Fruit fly (Drosophila melanogaster) whole organism, wandering third instar larva: Measurements from ENCODE around the gene CG14642.
"Not testable (repeated sequence)": the region's sequence is repeated elsewhere in the genome, so short reads cannot be mapped to it uniquely, and the experiment has no call there.

Experiments
- Abd-B ChIP-seq: fragments of >200 bp; optimal IDR thresholded peaks from 2 replicates; lab custom pipeline; 2017; ENCODE audit warnings: missing biosample characterization, missing genetic modification characterization
- CG32264 ChIP-seq: fragments of 200-800 bp; sonication (Bioruptor generic); optimal IDR thresholded peaks from 2 replicates; lab custom pipeline; 2016; ENCODE audit warnings: missing biosample characterization, missing genetic modification characterization
- CG9705 ChIP-seq: fragments of 200-800 bp; sonication (Bioruptor generic); optimal IDR thresholded peaks from 2 replicates; lab custom pipeline; 2018; ENCODE audit warnings: missing biosample characterization, mild to moderate bottlenecking, missing genetic modification characterization
- CrebA ChIP-seq: fragments of 200-800 bp; sonication (Bioruptor generic); optimal IDR thresholded peaks from 2 replicates; lab custom pipeline; 2016; ENCODE audit warnings: missing biosample characterization, mild to moderate bottlenecking, missing genetic modification characterization, borderline replicate concordance
- Dfd ChIP-seq: fragments of >200 bp; optimal IDR thresholded peaks from 2 replicates; lab custom pipeline; 2017; ENCODE audit warnings: missing biosample characterization, missing genetic modification characterization
- Dif ChIP-seq: fragments of 200-275, 200-300 bp; sonication (Bioruptor generic); optimal IDR thresholded peaks from 2 replicates; lab custom pipeline; 2018; ENCODE audit warnings: missing biosample characterization, missing genetic modification characterization; ENCODE audit not compliant: partially characterized antibody
- GATAd ChIP-seq: sonication (Bioruptor generic); optimal IDR thresholded peaks from 2 replicates; lab custom pipeline; 2016; ENCODE audit warnings: missing biosample characterization, missing genetic modification characterization
- HLH106 ChIP-seq: fragments of 200-800 bp; optimal IDR thresholded peaks from 3 replicates; lab custom pipeline; 2019; ENCODE audit warnings: missing biosample characterization, mild to moderate bottlenecking, missing genetic modification characterization, moderate library complexity
- Hnf4 ChIP-seq: fragments of 200-800 bp; sonication (Bioruptor generic); optimal IDR thresholded peaks from 2 replicates; lab custom pipeline; 2016; ENCODE audit warnings: missing biosample characterization, mild to moderate bottlenecking, missing genetic modification characterization
- Hr78 ChIP-seq: fragments of >200 bp; optimal IDR thresholded peaks from 2 replicates; lab custom pipeline; 2017; ENCODE audit warnings: missing biosample characterization, missing genetic modification characterization
- Hr83 ChIP-seq: fragments of 200-300 bp; sonication (Bioruptor generic); optimal IDR thresholded peaks from 2 replicates; lab custom pipeline; 2016; ENCODE audit warnings: missing biosample characterization, mild to moderate bottlenecking, missing genetic modification characterization, moderate library complexity; ENCODE audit not compliant: poor library complexity, severe bottlenecking
- Jra ChIP-seq: sonication (Bioruptor generic); optimal IDR thresholded peaks from 2 replicates; lab custom pipeline; 2016; ENCODE audit warnings: missing biosample characterization, missing genetic modification characterization
- Myc ChIP-seq: fragments of >200 bp; optimal IDR thresholded peaks from 2 replicates; lab custom pipeline; 2017
- N ChIP-seq: fragments of >200 bp; optimal IDR thresholded peaks from 2 replicates; lab custom pipeline; 2018; ENCODE audit warnings: missing biosample characterization, missing external identifiers, missing genetic modification characterization
- OdsH ChIP-seq: fragments of 200-800 bp; sonication (Bioruptor generic); optimal IDR thresholded peaks from 2 replicates; lab custom pipeline; 2016; ENCODE audit warnings: missing biosample characterization, mild to moderate bottlenecking, missing genetic modification characterization
- Rel ChIP-seq, 2 experiments: fragments of 200-800 bp; sonication (Bioruptor generic) in 1 of 2; optimal IDR thresholded peaks; 2 replicates in 1 of 2; 3 replicates in 1 of 2; lab custom pipeline; 2016 to 2019; ENCODE audit warnings: mild to moderate bottlenecking in 2 of 2, missing biosample characterization in 2 of 2, missing genetic modification characterization in 2 of 2, moderate library complexity in 1 of 2
- Sp1 ChIP-seq: fragments of 200-800 bp; sonication (Bioruptor generic); optimal IDR thresholded peaks from 3 replicates; lab custom pipeline; 2019; ENCODE audit warnings: missing biosample characterization, mild to moderate bottlenecking, missing genetic modification characterization, moderate library complexity
- br ChIP-seq: fragments of 200-800 bp; sonication (Bioruptor generic); optimal IDR thresholded peaks from 2 replicates; lab custom pipeline; 2016; ENCODE audit warnings: missing biosample characterization, missing genetic modification characterization
- brk ChIP-seq: fragments of 200-800 bp; sonication (Bioruptor generic); optimal IDR thresholded peaks from 2 replicates; lab custom pipeline; 2016; ENCODE audit warnings: missing biosample characterization, mild to moderate bottlenecking, missing genetic modification characterization
- dl ChIP-seq, 2 experiments: fragments of 175-275, 200-275 bp in 1 of 2; fragments of 200-275 bp in 1 of 2; sonication (Bioruptor generic); optimal IDR thresholded peaks; lab custom pipeline; 2018; ENCODE audit warnings: mild to moderate bottlenecking in 2 of 2, missing biosample characterization in 2 of 2, missing genetic modification characterization in 2 of 2, moderate library complexity in 2 of 2; ENCODE audit not compliant: partially characterized antibody in 2 of 2, insufficient read depth in 1 of 2
- dmrt93B ChIP-seq: fragments of 200-800 bp; sonication (Bioruptor generic); optimal IDR thresholded peaks from 2 replicates; lab custom pipeline; 2018; ENCODE audit warnings: missing biosample characterization, mild to moderate bottlenecking, missing genetic modification characterization
- dsf ChIP-seq: sonication (Bioruptor generic); optimal IDR thresholded peaks from 2 replicates; lab custom pipeline; 2016; ENCODE audit warnings: missing biosample characterization, missing genetic modification characterization, borderline replicate concordance
- ey ChIP-seq: fragments of 200-800 bp; sonication (Bioruptor generic); optimal IDR thresholded peaks from 2 replicates; lab custom pipeline; 2016; ENCODE audit warnings: missing biosample characterization, missing genetic modification characterization
- foxo ChIP-seq, 2 experiments: fragments of 200-800 bp; sonication (Bioruptor generic); optimal IDR thresholded peaks; 2 replicates in 1 of 2; 3 replicates in 1 of 2; lab custom pipeline; 2016 to 2017; ENCODE audit warnings: missing biosample characterization in 2 of 2, missing genetic modification characterization in 2 of 2
- fru ChIP-seq: fragments of 200-800 bp; sonication (Bioruptor generic); optimal IDR thresholded peaks from 3 replicates; lab custom pipeline; 2016; ENCODE audit warnings: missing biosample characterization, mild to moderate bottlenecking, missing genetic modification characterization
- h ChIP-seq: fragments of 200-800 bp; sonication (Bioruptor generic); optimal IDR thresholded peaks from 3 replicates; lab custom pipeline; 2016; ENCODE audit warnings: missing biosample characterization, mild to moderate bottlenecking, missing genetic modification characterization
- jim ChIP-seq: fragments of 175-275, 200-325 bp; sonication (Bioruptor generic); optimal IDR thresholded peaks from 2 replicates; lab custom pipeline; 2016; ENCODE audit warnings: missing biosample characterization, mild to moderate bottlenecking, missing genetic modification characterization
- psq ChIP-seq: fragments of 200-800 bp; sonication (Bioruptor generic); optimal IDR thresholded peaks from 3 replicates; lab custom pipeline; 2017; ENCODE audit warnings: missing biosample characterization, mild to moderate bottlenecking, missing genetic modification characterization, moderate library complexity
- rgr ChIP-seq: fragments of 200-800 bp; sonication (Bioruptor generic); optimal IDR thresholded peaks from 3 replicates; lab custom pipeline; 2016; ENCODE audit warnings: missing biosample characterization, mild to moderate bottlenecking, missing genetic modification characterization
- sage ChIP-seq: fragments of 200-800 bp; sonication (Bioruptor generic); optimal IDR thresholded peaks from 2 replicates; lab custom pipeline; 2016; ENCODE audit warnings: missing biosample characterization, mild to moderate bottlenecking, missing genetic modification characterization
- sv ChIP-seq: fragments of 200-800 bp; sonication (Bioruptor generic); optimal IDR thresholded peaks from 3 replicates; lab custom pipeline; 2016; ENCODE audit warnings: missing biosample characterization, missing genetic modification characterization
- tai ChIP-seq: sonication (Bioruptor generic); optimal IDR thresholded peaks from 2 replicates; lab custom pipeline; 2016; ENCODE audit warnings: missing biosample characterization, missing genetic modification characterization
- usp ChIP-seq: fragments of >200 bp; optimal IDR thresholded peaks from 2 replicates; lab custom pipeline; 2017; ENCODE audit warnings: missing biosample characterization, missing genetic modification characterization
- woc ChIP-seq: sonication (Bioruptor generic); optimal IDR thresholded peaks from 2 replicates; lab custom pipeline; 2016; ENCODE audit warnings: missing biosample characterization, mild to moderate bottlenecking, missing genetic modification characterization

Gene CG14642

dm6 chr3R:4214601-4215000, 27.9 kb downstream of the CG14642 start:
- TF ChIP-seq Sp1 (GFP tag; lab: Kevin White, UChicago): no peak
- no peak for TF ChIP-seq HLH106
- no peak for TF ChIP-seq foxo (GFP tag; optimal IDR thresholded peaks at IDR 0.05; lab: Kevin White, UChicago)
- no peak for TF ChIP-seq GATAd (GFP tag; lab: Kevin White, UChicago)
- no peak for TF ChIP-seq rgr (GFP tag; lab: Kevin White, UChicago)
- no peak for TF ChIP-seq br
- no peak for TF ChIP-seq fru (GFP tag; lab: Kevin White, UChicago)
- no peak for TF ChIP-seq Abd-B
- TF ChIP-seq CrebA: no peak
- no peak for TF ChIP-seq ey (GFP tag; lab: Kevin White, UChicago)
- no peak for TF ChIP-seq Dfd (GFP tag; lab: Kevin White, UChicago)
- TF ChIP-seq dmrt93B: no peak
- TF ChIP-seq Rel (GFP tag; optimal IDR thresholded peaks at IDR 0.05; lab: Kevin White, UChicago): no peak
- no peak for TF ChIP-seq Rel (tag; optimal IDR thresholded peaks at IDR 0.05; lab: Kevin White, UChicago)
- no peak for TF ChIP-seq N (GFP tag; lab: Kevin White, UChicago)
- no peak for TF ChIP-seq Hr78 (GFP tag; lab: Kevin White, UChicago)
- TF ChIP-seq dsf (GFP tag; lab: Kevin White, UChicago): no peak
- no peak for TF ChIP-seq brk (GFP tag; lab: Kevin White, UChicago)
- TF ChIP-seq usp (GFP tag; lab: Kevin White, UChicago): no peak

dm6 chr3R:4214038-4214437, 28.5 kb downstream of the CG14642 start:
- TF ChIP-seq woc (GFP tag; lab: Kevin White, UChicago) (peak; percentile 65), rgr (GFP tag; lab: Kevin White, UChicago) (peak; percentile 73), Myc (lab: Kevin White, UChicago) (no peak), brk (GFP tag; lab: Kevin White, UChicago) (peak; percentile 6), sage (GFP tag; lab: Kevin White, UChicago) (peak; percentile 9), GATAd (GFP tag; lab: Kevin White, UChicago) (peak; percentile 12), Dif (GFP tag; lab: Kevin White, UChicago) (no peak), br (peak; percentile 81), Hr83 (peak; percentile 17), Sp1 (GFP tag; lab: Kevin White, UChicago) (peak; percentile 68), Hnf4 (GFP tag; lab: Kevin White, UChicago) (peak; percentile 69), Rel (GFP tag; optimal IDR thresholded peaks at IDR 0.05; lab: Kevin White, UChicago) (no peak), Rel (tag; optimal IDR thresholded peaks at IDR 0.05; lab: Kevin White, UChicago) (peak; percentile 40), HLH106 (peak; percentile 81), ey (GFP tag; lab: Kevin White, UChicago) (peak; percentile 79), foxo (GFP tag; optimal IDR thresholded peaks at IDR 0.05; lab: Kevin White, UChicago) (peak in 1 of 2 experiments; percentile 88), Jra (GFP tag; lab: Kevin White, UChicago) (no peak), psq (GFP tag; lab: Kevin White, UChicago) (peak; percentile 57), CrebA (no peak), sv (GFP tag; lab: Kevin White, UChicago) (peak; percentile 52), usp (GFP tag; lab: Kevin White, UChicago) (no peak), dsf (GFP tag; lab: Kevin White, UChicago) (no peak), Abd-B (no peak), CG9705 (peak; percentile 31), fru (GFP tag; lab: Kevin White, UChicago) (peak; percentile 87), CG32264 (GFP tag; lab: Kevin White, UChicago) (peak; percentile 70), OdsH (peak; percentile 66), dl (GFP tag; optimal IDR thresholded peaks at IDR 0.05; lab: Kevin White, UChicago; ENCODE audit: insufficient read depth in 1 of 2, partially characterized antibody in 2 of 2) (no peak), jim (GFP tag; lab: Kevin White, UChicago) (no peak), tai (GFP tag; lab: Kevin White, UChicago) (peak; percentile 5), h (peak; percentile 84), Hr78 (GFP tag; lab: Kevin White, UChicago) (no peak), dmrt93B (peak; percentile 70)

dm6 chr3R:4211483-4211882, 31.0 kb downstream of the CG14642 start, which contains the start of gene aux:
aux (plus strand) TSS chr3R:4211783.
- TF ChIP-seq br; CrebA; brk (GFP tag; lab: Kevin White, UChicago): not testable (repeated sequence)
